Worm (Caenorhabditis elegans) whole organism, L2 larva: Measurements from ENCODE around the gene C07B5.4.

ENCODE experiments used
- ZK546.5 ChIP-seq: sonication (generic microtip); optimal IDR thresholded peaks from 2 replicates; lab custom pipeline; 2017; ENCODE audit warnings: missing biosample characterization, missing genetic modification characterization
- ceh-82 ChIP-seq: fragments of 150-350 bp; optimal IDR thresholded peaks from 2 replicates; lab custom pipeline; 2014; ENCODE audit warnings: missing biosample characterization, missing genetic modification characterization
- fos-1 ChIP-seq: fragments of 150-350 bp; optimal IDR thresholded peaks from 2 replicates; lab custom pipeline; 2014; ENCODE audit warnings: missing biosample characterization, missing genetic modification characterization
- mdl-1 ChIP-seq, 2 experiments: fragments of 150-350 bp in 1 of 2; sonication (generic microtip) in 1 of 2; optimal IDR thresholded peaks; 2 replicates each; lab custom pipeline; 2017; ENCODE audit warnings: missing biosample characterization in 2 of 2, missing genetic modification characterization in 2 of 2
- unc-39 ChIP-seq: fragments of 150-350 bp; optimal IDR thresholded peaks from 2 replicates; lab custom pipeline; 2014; ENCODE audit warnings: missing biosample characterization, missing genetic modification characterization
- unc-62 ChIP-seq: fragments of 150-350 bp; optimal IDR thresholded peaks from 2 replicates; lab custom pipeline; 2014; ENCODE audit warnings: missing biosample characterization, missing genetic modification reagents, missing genetic modification characterization

DNA sequence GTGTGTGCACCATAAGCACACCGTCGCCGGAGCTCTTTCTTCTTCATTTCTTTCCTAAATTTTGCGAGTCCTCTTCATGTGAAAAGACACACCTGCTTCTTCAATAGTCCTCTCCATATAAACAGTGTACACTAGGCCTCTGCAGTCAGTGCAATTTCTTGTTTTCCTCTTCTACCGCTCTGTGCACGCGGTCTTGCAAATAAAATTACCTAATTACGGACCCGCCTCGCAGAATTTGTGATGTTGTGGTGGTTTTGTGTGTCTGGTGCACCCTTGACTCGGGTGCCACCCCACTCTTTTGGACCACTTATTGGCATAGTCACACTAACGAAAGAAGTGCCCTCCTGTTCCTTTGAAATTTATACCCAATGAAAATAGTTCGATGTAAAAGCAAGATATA lies 19.5 kb upstream of the C07B5.4 start:
- TF ChIP-seq ceh-82 (tag; lab: Kevin White, UChicago) (no peak), ZK546.5 (tag; lab: Kevin White, UChicago) (no peak), unc-39 (tag; lab: Kevin White, UChicago) (no peak), mdl-1 (tag; optimal IDR thresholded peaks at IDR 0.05; lab: Kevin White, UChicago) (no peak), unc-62 (GFP tag; lab: Kevin White, UChicago) (no peak), fos-1 (tag; lab: Kevin White, UChicago) (no peak)
